Fruit fly (Drosophila melanogaster) whole organism, embryonic: ENCODE results near the gene CG9920.

Experiments
- Bdp1 ChIP-seq: fragments of 200-800 bp; sonication (Bioruptor generic); optimal IDR thresholded peaks from 3 replicates; lab custom pipeline; 2016; ENCODE audit warnings: missing biosample characterization, missing genetic modification characterization
- CG10147 ChIP-seq: fragments of 200-800 bp; sonication (Bioruptor generic); optimal IDR thresholded peaks from 2 replicates; lab custom pipeline; 2019; ENCODE audit warnings: missing biosample characterization, mild to moderate bottlenecking, missing genetic modification characterization, moderate library complexity
- CG10959 ChIP-seq: fragments of 200-800 bp; sonication (Bioruptor generic); IDR thresholded peaks from 2 replicates; pipeline ENCODE4 v1.3.6; 2022; ENCODE audit warnings: missing biosample characterization, missing genetic modification characterization
- CG11085 ChIP-seq: fragments of 200-800 bp; sonication (Bioruptor generic); IDR thresholded peaks from 2 replicates; pipeline ENCODE4 v1.3.6; 2022; ENCODE audit warnings: missing biosample characterization, missing genetic modification characterization
- CG11560 ChIP-seq: fragments of 200-800 bp; sonication (Bioruptor generic); IDR thresholded peaks from 3 replicates; pipeline ENCODE4 v1.3.6; 2022; ENCODE audit warnings: missing biosample characterization, missing genetic modification characterization
- CG14965 ChIP-seq: fragments of 200-800 bp; sonication (Bioruptor generic); optimal IDR thresholded peaks from 2 replicates; lab custom pipeline; 2016; ENCODE audit warnings: missing biosample characterization, missing genetic modification characterization, borderline replicate concordance
- CG15073 ChIP-seq: fragments of 200-800 bp; sonication (Bioruptor generic); optimal IDR thresholded peaks from 2 replicates; lab custom pipeline; 2016; ENCODE audit warnings: missing biosample characterization, missing genetic modification characterization
- CG15696 ChIP-seq: fragments of 200-800 bp; sonication (Bioruptor generic); optimal IDR thresholded peaks from 2 replicates; lab custom pipeline; 2019; ENCODE audit warnings: missing biosample characterization, mild to moderate bottlenecking, missing genetic modification characterization, moderate library complexity
- CG1602 ChIP-seq: fragments of 200-800 bp; sonication (Bioruptor generic); optimal IDR thresholded peaks from 3 replicates; lab custom pipeline; 2016; ENCODE audit warnings: missing biosample characterization, missing genetic modification characterization
- CG1792 ChIP-seq: fragments of 200-800 bp; sonication (Bioruptor generic); optimal IDR thresholded peaks from 2 replicates; lab custom pipeline; 2016; ENCODE audit warnings: missing biosample characterization, missing genetic modification characterization
- CG33557 ChIP-seq: fragments of 200-800 bp; sonication (Bioruptor generic); optimal IDR thresholded peaks from 2 replicates; lab custom pipeline; 2019; ENCODE audit warnings: missing biosample characterization, mild to moderate bottlenecking, missing genetic modification characterization, moderate library complexity
- CG4328 ChIP-seq: fragments of 200-800 bp; sonication (Bioruptor generic); optimal IDR thresholded peaks from 3 replicates; lab custom pipeline; 2017; ENCODE audit warnings: missing biosample characterization, missing genetic modification reagents, missing genetic modification characterization
- CG4360 ChIP-seq: fragments of 200-800 bp; sonication (Bioruptor generic); IDR thresholded peaks from 2 replicates; pipeline ENCODE4 v1.3.6; 2022; ENCODE audit warnings: missing biosample characterization, missing genetic modification characterization
- CG7556 ChIP-seq: fragments of 200-800 bp; sonication (Bioruptor generic); optimal IDR thresholded peaks from 2 replicates; lab custom pipeline; 2017; ENCODE audit warnings: missing biosample characterization, mild to moderate bottlenecking, missing genetic modification characterization
- CG7745 ChIP-seq: fragments of 200-800 bp; sonication (Bioruptor generic); optimal IDR thresholded peaks from 2 replicates; lab custom pipeline; 2018; ENCODE audit warnings: missing biosample characterization, mild to moderate bottlenecking, missing genetic modification characterization, moderate library complexity
- CG7987 ChIP-seq: fragments of 200-800 bp; sonication (Bioruptor generic); optimal IDR thresholded peaks from 2 replicates; lab custom pipeline; 2018; ENCODE audit warnings: missing biosample characterization, mild to moderate bottlenecking, missing genetic modification characterization, moderate library complexity
- CG8478 ChIP-seq: fragments of >200 bp; optimal IDR thresholded peaks from 2 replicates; lab custom pipeline; 2018
- CG9876 ChIP-seq: fragments of 200-800 bp; sonication (Bioruptor generic); optimal IDR thresholded peaks from 2 replicates; lab custom pipeline; 2016; ENCODE audit warnings: missing biosample characterization, missing genetic modification characterization
- Eip74EF ChIP-seq, 2 experiments: fragments of 200-800 bp in 1 of 2; fragments of >200 bp in 1 of 2; sonication (Bioruptor generic) in 1 of 2; optimal IDR thresholded peaks; 2 replicates each; lab custom pipeline; 2017 to 2019; ENCODE audit warnings: missing biosample characterization in 2 of 2, missing genetic modification characterization in 2 of 2, mild to moderate bottlenecking in 1 of 2, moderate library complexity in 1 of 2
- Fer3 ChIP-seq: fragments of 200-800 bp; sonication (Bioruptor generic); optimal IDR thresholded peaks from 2 replicates; lab custom pipeline; 2018; ENCODE audit warnings: missing biosample characterization, mild to moderate bottlenecking, missing genetic modification characterization, moderate library complexity
- Gsc ChIP-seq: fragments of 200-800 bp; sonication (Bioruptor generic); IDR thresholded peaks from 2 replicates; pipeline ENCODE4 v1.3.6; 2022; ENCODE audit warnings: missing biosample characterization, missing genetic modification characterization
- Hand ChIP-seq: fragments of 200-800 bp; sonication (Bioruptor generic); optimal IDR thresholded peaks from 2 replicates; lab custom pipeline; 2017; ENCODE audit warnings: mild to moderate bottlenecking, missing biosample characterization, missing genetic modification reagents, missing genetic modification characterization
- HmgZ ChIP-seq: fragments of 200-800 bp; sonication (Bioruptor generic); optimal IDR thresholded peaks from 2 replicates; lab custom pipeline; 2018; ENCODE audit warnings: missing biosample characterization, mild to moderate bottlenecking, missing genetic modification characterization
- Meics ChIP-seq: fragments of 200-800 bp; sonication (Bioruptor generic); optimal IDR thresholded peaks from 2 replicates; lab custom pipeline; 2017; ENCODE audit warnings: missing biosample characterization, mild to moderate bottlenecking, missing genetic modification characterization
- Mes4 ChIP-seq: fragments of 200-800 bp; sonication (Bioruptor generic); optimal IDR thresholded peaks from 2 replicates; lab custom pipeline; 2016; ENCODE audit warnings: missing biosample characterization, missing genetic modification characterization
- Rx ChIP-seq: fragments of 200-800 bp; sonication (Bioruptor generic); IDR thresholded peaks from 2 replicates; pipeline ENCODE4 v1.3.6; 2022; ENCODE audit warnings: missing biosample characterization, missing genetic modification characterization
- Sry-β ChIP-seq: fragments of 200-800 bp; sonication (Bioruptor generic); optimal IDR thresholded peaks from 2 replicates; lab custom pipeline; 2018; ENCODE audit warnings: missing biosample characterization, mild to moderate bottlenecking, missing genetic modification characterization, moderate library complexity
- TFAM ChIP-seq: fragments of 200-800 bp; sonication (Bioruptor generic); optimal IDR thresholded peaks from 2 replicates; lab custom pipeline; 2017; ENCODE audit warnings: missing biosample characterization, missing genetic modification characterization, inconsistent platforms
- ase ChIP-seq: fragments of 200-800 bp; sonication (Bioruptor generic); IDR thresholded peaks from 3 replicates; pipeline ENCODE4 v1.3.6; 2022; ENCODE audit warnings: missing biosample characterization, missing genetic modification characterization
- br ChIP-seq: fragments of >200 bp; optimal IDR thresholded peaks from 2 replicates; lab custom pipeline; 2017
- crc ChIP-seq: fragments of 200-800 bp; sonication (Bioruptor generic); optimal IDR thresholded peaks from 2 replicates; lab custom pipeline; 2016; ENCODE audit warnings: missing biosample characterization, missing genetic modification characterization
- danr ChIP-seq: fragments of 200-800 bp; sonication (Bioruptor generic); IDR thresholded peaks from 2 replicates; pipeline ENCODE4 v1.3.6; 2022; ENCODE audit warnings: missing biosample characterization, missing genetic modification characterization
- eve ChIP-seq, 2 experiments: fragments of >200 bp; optimal IDR thresholded peaks; 2 replicates each; lab custom pipeline; 2017; ENCODE audit warnings: missing biosample characterization in 2 of 2, missing genetic modification characterization in 2 of 2
- fru ChIP-seq: fragments of >200 bp; optimal IDR thresholded peaks from 2 replicates; lab custom pipeline; 2017
- gcm ChIP-seq: fragments of 200-800 bp; sonication (Bioruptor generic); optimal IDR thresholded peaks from 2 replicates; lab custom pipeline; 2019; ENCODE audit warnings: missing biosample characterization, mild to moderate bottlenecking, missing genetic modification characterization, moderate library complexity
- gsb-n ChIP-seq: fragments of 200-800 bp; sonication (Bioruptor generic); optimal IDR thresholded peaks from 3 replicates; lab custom pipeline; 2018; ENCODE audit warnings: missing biosample characterization, mild to moderate bottlenecking, missing genetic modification characterization
- insv ChIP-seq, 2 experiments: fragments of 200-800 bp; sonication (Bioruptor generic); optimal IDR thresholded peaks; 3 replicates each; lab custom pipeline; 2016 to 2018; ENCODE audit warnings: missing biosample characterization in 2 of 2, missing genetic modification characterization in 2 of 2
- ken ChIP-seq: fragments of 200-800 bp; sonication (Bioruptor generic); IDR thresholded peaks from 3 replicates; pipeline ENCODE4 v1.3.6; 2022; ENCODE audit warnings: missing biosample characterization, missing genetic modification characterization
- lbe ChIP-seq: fragments of 200-800 bp; sonication (Bioruptor generic); optimal IDR thresholded peaks from 2 replicates; lab custom pipeline; 2016; ENCODE audit warnings: missing biosample characterization, mild to moderate bottlenecking, missing genetic modification characterization
- pb ChIP-seq: fragments of 200-800 bp; sonication (Bioruptor generic); optimal IDR thresholded peaks from 3 replicates; lab custom pipeline; 2016; ENCODE audit warnings: missing biosample characterization, missing genetic modification characterization
- prd ChIP-seq, 3 experiments: fragments of >200 bp in 2 of 3; fragments of 200-800 bp in 1 of 3; sonication (Bioruptor generic) in 1 of 3; optimal IDR thresholded peaks in 2 of 3; IDR thresholded peaks in 1 of 3; 2 replicates in 2 of 3; 3 replicates in 1 of 3; pipeline versions ENCODE4 v1.3.6 to Lab custom; 2017 to 2022; ENCODE audit warnings: missing biosample characterization in 1 of 3, missing genetic modification characterization in 1 of 3
- psq ChIP-seq: fragments of 200-800 bp; sonication (Bioruptor generic); optimal IDR thresholded peaks from 2 replicates; lab custom pipeline; 2017; ENCODE audit warnings: missing biosample characterization, missing genetic modification characterization
- ro ChIP-seq: fragments of 200-800 bp; sonication (Bioruptor generic); IDR thresholded peaks from 2 replicates; pipeline ENCODE4 v1.3.6; 2022; ENCODE audit warnings: missing biosample characterization, missing genetic modification characterization
- row ChIP-seq: fragments of 200-800 bp; sonication (Bioruptor generic); IDR thresholded peaks from 3 replicates; pipeline ENCODE4 v1.3.6; 2022; ENCODE audit warnings: missing biosample characterization, missing genetic modification characterization
- sc ChIP-seq, 3 experiments: fragments of >200 bp in 2 of 3; fragments of 200-800 bp in 1 of 3; sonication (Bioruptor generic) in 1 of 3; optimal IDR thresholded peaks; 2 replicates in 2 of 3; 3 replicates in 1 of 3; lab custom pipeline; 2017; ENCODE audit warnings: mild to moderate bottlenecking in 1 of 3, missing biosample characterization in 1 of 3, missing genetic modification characterization in 1 of 3, missing genetic modification reagents in 1 of 3
- slou ChIP-seq: fragments of 200-800 bp; sonication (Bioruptor generic); optimal IDR thresholded peaks from 3 replicates; lab custom pipeline; 2016; ENCODE audit warnings: missing biosample characterization, missing genetic modification characterization
- ssp ChIP-seq: fragments of 200-800 bp; sonication (Bioruptor generic); IDR thresholded peaks from 2 replicates; pipeline ENCODE4 v1.3.6; 2022; ENCODE audit warnings: missing biosample characterization, missing genetic modification characterization
- tin ChIP-seq: fragments of 200-800 bp; sonication (Bioruptor generic); optimal IDR thresholded peaks from 3 replicates; lab custom pipeline; 2016; ENCODE audit warnings: missing biosample characterization, missing genetic modification characterization
- wdn ChIP-seq: fragments of 200-800 bp; sonication (Bioruptor generic); IDR thresholded peaks from 2 replicates; pipeline ENCODE4 v1.3.6; 2022; ENCODE audit warnings: missing biosample characterization, missing genetic modification characterization
- zen ChIP-seq: fragments of 200-800 bp; sonication (Bioruptor generic); optimal IDR thresholded peaks from 3 replicates; lab custom pipeline; 2018; ENCODE audit warnings: missing biosample characterization, mild to moderate bottlenecking, missing genetic modification characterization, moderate library complexity

Gene CG9920

DNA sequence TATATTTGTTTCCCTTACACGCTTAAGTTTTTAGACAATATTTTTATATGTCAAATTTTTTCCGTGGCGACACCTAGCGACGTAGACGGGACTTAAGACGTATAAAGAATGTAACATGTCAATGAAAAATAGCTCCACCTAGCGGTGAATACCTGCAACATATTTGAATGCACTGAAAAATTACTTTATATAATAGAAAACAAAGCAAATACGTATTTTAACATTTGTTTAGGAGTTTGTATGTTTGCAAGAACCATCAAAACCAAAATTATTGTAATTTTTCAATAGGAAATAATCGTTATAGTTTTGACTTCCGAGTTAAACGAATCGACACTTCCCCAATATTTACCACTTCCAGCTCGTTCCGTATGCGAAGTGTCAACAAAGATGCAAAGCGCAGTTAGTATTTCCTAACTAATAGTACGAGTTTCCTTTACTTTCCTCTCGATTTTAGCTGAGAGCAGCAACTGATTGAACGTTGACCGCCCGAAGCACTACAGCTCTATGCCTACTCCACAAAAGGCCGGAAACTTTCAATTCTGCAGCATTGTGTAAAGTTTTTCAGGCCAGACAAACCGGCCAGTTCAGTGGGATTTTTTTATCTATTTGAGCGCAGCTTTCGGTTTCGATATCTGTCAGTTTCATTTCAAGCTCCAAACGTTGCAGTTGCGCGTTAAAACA, 8.9 kb downstream of the CG9920 start, which contains the start of gene Npc2b (continued):
- TF ChIP-seq Bdp1 (GFP tag; lab: Kevin White, UChicago) (peak; percentile 47), ro (GFP tag; lab: Robert Waterston, UW) (no peak), zen (tag; lab: Kevin White, UChicago) (peak; percentile 11), pb (GFP tag; lab: Kevin White, UChicago) (no peak), CG33557 (GFP tag; lab: Kevin White, UChicago) (peak; percentile 30), danr (0 out of 2 replicates have a peak, but pooled peaks have one; percentile 38), CG1602 (GFP tag; lab: Kevin White, UChicago) (peak; percentile 71), CG11560 (tag; lab: Robert Waterston, UW) (no peak), CG7745 (tag; lab: Kevin White, UChicago) (no peak), sc (optimal IDR thresholded peaks at IDR 0.05; lab: Kevin White, UChicago) (no peak), sc (GFP tag; optimal IDR thresholded peaks at IDR 0.05; lab: Kevin White, UChicago) (peak; percentile 14), insv (GFP tag; optimal IDR thresholded peaks at IDR 0.05; lab: Kevin White, UChicago) (peak in 1 of 2 experiments; percentile 46), CG7556 (peak; percentile 53), slou (GFP tag; lab: Kevin White, UChicago) (no peak), CG10147 (GFP tag; lab: Kevin White, UChicago) (no peak), CG10959 (GFP tag; lab: Robert Waterston, UW) (0 out of 2 replicates have a peak, but pooled peaks have one; percentile 9), TFAM (GFP tag; lab: Kevin White, UChicago) (no peak), ase (peak; percentile 17; the same call in 1 of the 3 replicates), prd (optimal IDR thresholded peaks at IDR 0.05; lab: Kevin White, UChicago) (no peak), prd (GFP tag; IDR thresholded peaks at IDR 0.05; lab: Robert Waterston, UW) (peak; percentile 40; the same call in 1 of the 3 replicates), CG15073 (GFP tag; lab: Kevin White, UChicago) (no peak), row (GFP tag; lab: Robert Waterston, UW) (peak; percentile 49), Rx (GFP tag; lab: Robert Waterston, UW) (no peak), crc (GFP tag; lab: Kevin White, UChicago) (no peak), CG15696 (tag; lab: Kevin White, UChicago) (peak; percentile 52), CG4360 (GFP tag; lab: Robert Waterston, UW) (0 out of 2 replicates have a peak, but pooled peaks have one; percentile 28), CG7987 (GFP tag; lab: Kevin White, UChicago) (peak; percentile 50), fru (lab: Kevin White, UChicago) (no peak), CG9876 (GFP tag; lab: Kevin White, UChicago) (peak; percentile 56), tin (GFP tag; lab: Kevin White, UChicago) (peak; percentile 67), Sry-β (GFP tag; lab: Kevin White, UChicago) (no peak), ken (peak; percentile 50; the same call in 2 of the 3 replicates), CG11085 (GFP tag; lab: Robert Waterston, UW) (peak; percentile 46; the same call in 1 of the 2 replicates), CG1792 (GFP tag; lab: Kevin White, UChicago) (no peak), wdn (GFP tag; lab: Robert Waterston, UW) (no peak), Eip74EF (GFP tag; optimal IDR thresholded peaks at IDR 0.05; lab: Kevin White, UChicago) (peak in 1 of 2 experiments; percentile 55), HmgZ (tag; lab: Kevin White, UChicago) (peak; percentile 79), CG8478 (lab: Kevin White, UChicago) (no peak), gcm (peak; percentile 4), psq (GFP tag; lab: Kevin White, UChicago) (peak; percentile 18), Hand (GFP tag; lab: Kevin White, UChicago) (no peak), Gsc (GFP tag; lab: Robert Waterston, UW) (no peak), ssp (GFP tag; lab: Robert Waterston, UW) (no peak), eve (GFP tag; optimal IDR thresholded peaks at IDR 0.05; lab: Kevin White, UChicago) (peak in 1 of 2 experiments; percentile 37), gsb-n (tag; lab: Kevin White, UChicago) (no peak), Fer3 (tag; lab: Kevin White, UChicago) (peak; percentile 55), Mes4 (GFP tag; lab: Kevin White, UChicago) (peak; percentile 10), CG4328 (GFP tag; lab: Kevin White, UChicago) (no peak), br (lab: Kevin White, UChicago) (no peak), CG14965 (GFP tag; lab: Kevin White, UChicago) (no peak), lbe (GFP tag; lab: Kevin White, UChicago) (no peak), Meics (GFP tag; lab: Kevin White, UChicago) (peak; percentile 57)
